Fruit fly (Drosophila melanogaster) whole organism, embryonic: Measurements from ENCODE around the gene Karybeta3.

ENCODE experiments used
- Blimp-1 ChIP-seq: fragments of 200-800 bp; sonication (Bioruptor generic); optimal IDR thresholded peaks from 3 replicates; lab custom pipeline; 2018; ENCODE audit warnings: missing biosample characterization, missing genetic modification characterization, mild to moderate bottlenecking, moderate library complexity, missing genetic modification reagents
- CG10959 ChIP-seq: fragments of 200-800 bp; sonication (Bioruptor generic); IDR thresholded peaks from 2 replicates; pipeline ENCODE4 v1.3.6; 2022; ENCODE audit warnings: missing biosample characterization, missing genetic modification characterization
- CG11695 ChIP-seq: fragments of 200-800 bp; sonication (Bioruptor generic); IDR thresholded peaks from 3 replicates; pipeline ENCODE4 v1.3.6; 2022; ENCODE audit warnings: missing biosample characterization, missing genetic modification characterization
- CG12071 ChIP-seq: fragments of 200-800 bp; sonication (Bioruptor generic); optimal IDR thresholded peaks from 3 replicates; lab custom pipeline; 2018; ENCODE audit warnings: missing biosample characterization, mild to moderate bottlenecking, missing genetic modification characterization
- CG1529 ChIP-seq: fragments of 200-800 bp; sonication (Bioruptor generic); optimal IDR thresholded peaks from 3 replicates; lab custom pipeline; 2018; ENCODE audit warnings: missing biosample characterization, missing genetic modification characterization
- CG16813 ChIP-seq: fragments of 200-800 bp; sonication (Bioruptor generic); IDR thresholded peaks from 3 replicates; pipeline ENCODE4 v1.3.6; 2022; ENCODE audit warnings: missing biosample characterization, missing genetic modification characterization; ENCODE audit not compliant: partially characterized antibody
- CG17359 ChIP-seq: fragments of 200-800 bp; sonication (Bioruptor generic); optimal IDR thresholded peaks from 3 replicates; lab custom pipeline; 2018; ENCODE audit warnings: missing biosample characterization, mild to moderate bottlenecking, missing genetic modification characterization, moderate library complexity
- CG30403 ChIP-seq: fragments of 200-800 bp; sonication (Bioruptor generic); optimal IDR thresholded peaks from 3 replicates; lab custom pipeline; 2016; ENCODE audit warnings: missing biosample characterization, missing genetic modification characterization
- CG31224 ChIP-seq: fragments of 200-800 bp; sonication (Bioruptor generic); IDR thresholded peaks from 2 replicates; pipeline ENCODE4 v1.3.6; 2022; ENCODE audit warnings: missing biosample characterization, missing genetic modification characterization
- CG32772 ChIP-seq: fragments of 200-800 bp; sonication (Bioruptor generic); IDR thresholded peaks from 2 replicates; pipeline ENCODE4 v1.3.6; 2022; ENCODE audit warnings: missing biosample characterization, missing genetic modification characterization
- CG33213 ChIP-seq: fragments of 200-800 bp; sonication (Bioruptor generic); optimal IDR thresholded peaks from 3 replicates; lab custom pipeline; 2016; ENCODE audit warnings: missing biosample characterization, missing genetic modification characterization
- CG4328 ChIP-seq: fragments of 200-800 bp; sonication (Bioruptor generic); optimal IDR thresholded peaks from 3 replicates; lab custom pipeline; 2017; ENCODE audit warnings: missing biosample characterization, missing genetic modification reagents, missing genetic modification characterization
- CG4854 ChIP-seq: fragments of 200-800 bp; sonication (Bioruptor generic); optimal IDR thresholded peaks from 2 replicates; lab custom pipeline; 2016; ENCODE audit warnings: missing biosample characterization, missing genetic modification characterization, inconsistent platforms
- CG5245 ChIP-seq: fragments of 200-800 bp; sonication (Bioruptor generic); optimal IDR thresholded peaks from 3 replicates; lab custom pipeline; 2016; ENCODE audit warnings: missing biosample characterization, missing genetic modification characterization
- CG6175 ChIP-seq: fragments of 200-800 bp; sonication (Bioruptor generic); IDR thresholded peaks from 3 replicates; pipeline ENCODE4 v1.3.6; 2022; ENCODE audit warnings: missing biosample characterization, missing genetic modification characterization
- CG6683 ChIP-seq: fragments of 200-800 bp; sonication (Bioruptor generic); optimal IDR thresholded peaks from 2 replicates; lab custom pipeline; 2017; ENCODE audit warnings: missing biosample characterization, mild to moderate bottlenecking, missing genetic modification characterization, missing genetic modification reagents
- CG7271 ChIP-seq: fragments of 200-800 bp; sonication (Bioruptor generic); optimal IDR thresholded peaks from 2 replicates; lab custom pipeline; 2018; ENCODE audit warnings: missing biosample characterization, mild to moderate bottlenecking, missing genetic modification characterization, moderate library complexity
- CG7928 ChIP-seq: fragments of 200-800 bp; sonication (Bioruptor generic); optimal IDR thresholded peaks from 2 replicates; lab custom pipeline; 2017; ENCODE audit warnings: missing biosample characterization, mild to moderate bottlenecking, missing genetic modification characterization
- CG8281 ChIP-seq: fragments of 200-800 bp; sonication (Bioruptor generic); optimal IDR thresholded peaks from 2 replicates; lab custom pipeline; 2018; ENCODE audit warnings: missing biosample characterization, mild to moderate bottlenecking, missing genetic modification characterization, moderate library complexity
- CG8388 ChIP-seq: fragments of 200-800 bp; sonication (Bioruptor generic); optimal IDR thresholded peaks from 2 replicates; lab custom pipeline; 2019; ENCODE audit warnings: missing biosample characterization, mild to moderate bottlenecking, missing genetic modification characterization, moderate library complexity
- Eip74EF ChIP-seq, 2 experiments: fragments of 200-800 bp in 1 of 2; fragments of >200 bp in 1 of 2; sonication (Bioruptor generic) in 1 of 2; optimal IDR thresholded peaks; 2 replicates each; lab custom pipeline; 2017 to 2019; ENCODE audit warnings: missing biosample characterization in 2 of 2, missing genetic modification characterization in 2 of 2, mild to moderate bottlenecking in 1 of 2, moderate library complexity in 1 of 2
- Fer2 ChIP-seq: fragments of 200-800 bp; sonication (Bioruptor generic); optimal IDR thresholded peaks from 2 replicates; lab custom pipeline; 2018; ENCODE audit warnings: missing biosample characterization, mild to moderate bottlenecking, missing genetic modification characterization, moderate library complexity
- Hr78 ChIP-seq, 2 experiments: fragments of 200-800 bp in 1 of 2; fragments of >200 bp in 1 of 2; sonication (Bioruptor generic) in 1 of 2; optimal IDR thresholded peaks; 2 replicates each; lab custom pipeline; 2017 to 2019; ENCODE audit warnings: missing biosample characterization in 2 of 2, missing genetic modification characterization in 2 of 2, mild to moderate bottlenecking in 1 of 2, moderate library complexity in 1 of 2
- Lim3 ChIP-seq: fragments of 200-800 bp; sonication (Bioruptor generic); IDR thresholded peaks from 2 replicates; pipeline ENCODE4 v1.3.6; 2022; ENCODE audit warnings: missing biosample characterization, missing genetic modification characterization
- Med ChIP-seq: fragments of 200-800 bp; sonication (Bioruptor generic); peaks from one replicate; lab custom pipeline; 2016; ENCODE audit warnings: missing biosample characterization, missing genetic modification characterization, mild to moderate bottlenecking, inconsistent platforms, moderate library complexity
- Mes4 ChIP-seq: fragments of 200-800 bp; sonication (Bioruptor generic); optimal IDR thresholded peaks from 2 replicates; lab custom pipeline; 2016; ENCODE audit warnings: missing biosample characterization, missing genetic modification characterization
- Ptx1 ChIP-seq: fragments of 200-800 bp; sonication (Bioruptor generic); IDR thresholded peaks from 2 replicates; pipeline ENCODE4 v1.3.6; 2022; ENCODE audit warnings: missing biosample characterization, missing genetic modification characterization
- Rx ChIP-seq: fragments of 200-800 bp; sonication (Bioruptor generic); IDR thresholded peaks from 2 replicates; pipeline ENCODE4 v1.3.6; 2022; ENCODE audit warnings: missing biosample characterization, missing genetic modification characterization
- Side ChIP-seq: fragments of 200-800 bp; sonication (Bioruptor generic); optimal IDR thresholded peaks from 2 replicates; lab custom pipeline; 2016; ENCODE audit warnings: missing biosample characterization, missing genetic modification characterization
- Vsx1 ChIP-seq: fragments of 200-800 bp; sonication (Bioruptor generic); optimal IDR thresholded peaks from 2 replicates; lab custom pipeline; 2017; ENCODE audit warnings: missing biosample characterization, mild to moderate bottlenecking, missing genetic modification characterization, missing genetic modification reagents
- bbx ChIP-seq: fragments of 200-800 bp; sonication (Bioruptor generic); IDR thresholded peaks from 2 replicates; pipeline ENCODE4 v1.3.6; 2022; ENCODE audit warnings: missing biosample characterization, missing genetic modification characterization; ENCODE audit not compliant: partially characterized antibody
- dati ChIP-seq: fragments of 200-800 bp; sonication (Bioruptor generic); IDR thresholded peaks from 2 replicates; pipeline ENCODE4 v1.3.6; 2022; ENCODE audit warnings: missing biosample characterization, missing genetic modification characterization
- fd64A ChIP-seq: fragments of 200-800 bp; sonication (Bioruptor generic); optimal IDR thresholded peaks from 3 replicates; lab custom pipeline; 2018; ENCODE audit warnings: missing biosample characterization, mild to moderate bottlenecking, missing genetic modification characterization
- grau ChIP-seq: fragments of 200-800 bp; optimal IDR thresholded peaks from 3 replicates; lab custom pipeline; 2019; ENCODE audit warnings: missing biosample characterization, mild to moderate bottlenecking, missing genetic modification characterization, moderate library complexity
- gsb ChIP-seq: fragments of 200-800 bp; sonication (Bioruptor generic); IDR thresholded peaks from 2 replicates; pipeline ENCODE4 v1.3.6; 2022; ENCODE audit warnings: missing biosample characterization, missing genetic modification characterization
- hbn ChIP-seq: fragments of 200-800 bp; sonication (Bioruptor generic); IDR thresholded peaks from 2 replicates; pipeline ENCODE4 v1.3.6; 2022; ENCODE audit warnings: missing biosample characterization, missing genetic modification characterization; ENCODE audit not compliant: partially characterized antibody
- hkb ChIP-seq, 2 experiments: fragments of 200-800 bp in 1 of 2; fragments of >200 bp in 1 of 2; sonication (Bioruptor generic) in 1 of 2; IDR thresholded peaks in 1 of 2; optimal IDR thresholded peaks in 1 of 2; 2 replicates each; pipeline versions ENCODE4 v1.3.6 to Lab custom; 2017 to 2022; ENCODE audit warnings: missing biosample characterization in 1 of 2, missing genetic modification characterization in 1 of 2
- ken ChIP-seq: fragments of 200-800 bp; sonication (Bioruptor generic); IDR thresholded peaks from 3 replicates; pipeline ENCODE4 v1.3.6; 2022; ENCODE audit warnings: missing biosample characterization, missing genetic modification characterization
- lilli ChIP-seq: fragments of 200-800 bp; sonication (Bioruptor generic); optimal IDR thresholded peaks from 3 replicates; lab custom pipeline; 2016; ENCODE audit warnings: missing biosample characterization, missing genetic modification characterization
- lmd ChIP-seq: fragments of 200-800 bp; sonication (Bioruptor generic); IDR thresholded peaks from 2 replicates; pipeline ENCODE4 v1.3.6; 2022; ENCODE audit warnings: missing biosample characterization, missing genetic modification characterization
- mirr ChIP-seq: fragments of 200-800 bp; sonication (Bioruptor generic); optimal IDR thresholded peaks from 3 replicates; lab custom pipeline; 2018; ENCODE audit warnings: missing biosample characterization, mild to moderate bottlenecking, missing genetic modification characterization
- pan ChIP-seq, 4 experiments: fragments of >200 bp in 3 of 4; fragments of 200-800 bp in 1 of 4; sonication (Bioruptor generic) in 1 of 4; optimal IDR thresholded peaks in 3 of 4; IDR thresholded peaks in 1 of 4; 2 replicates each; pipeline versions ENCODE4 v1.3.6 to Lab custom; 2017 to 2022; ENCODE audit warnings: missing biosample characterization in 2 of 4, missing genetic modification characterization in 2 of 4, mixed read lengths in 1 of 4
- shn ChIP-seq: fragments of 200-800 bp; sonication (Bioruptor generic); optimal IDR thresholded peaks from 3 replicates; lab custom pipeline; 2016; ENCODE audit warnings: missing biosample characterization, missing genetic modification characterization
- slou ChIP-seq: fragments of 200-800 bp; sonication (Bioruptor generic); optimal IDR thresholded peaks from 3 replicates; lab custom pipeline; 2016; ENCODE audit warnings: missing biosample characterization, missing genetic modification characterization
- stc ChIP-seq: fragments of 200-800 bp; sonication (Bioruptor generic); IDR thresholded peaks from 2 replicates; pipeline ENCODE4 v1.3.6; 2022; ENCODE audit warnings: missing biosample characterization, missing genetic modification characterization
- tin ChIP-seq: fragments of 200-800 bp; sonication (Bioruptor generic); optimal IDR thresholded peaks from 3 replicates; lab custom pipeline; 2016; ENCODE audit warnings: missing biosample characterization, missing genetic modification characterization
- unpg ChIP-seq: fragments of 200-800 bp; sonication (Bioruptor generic); optimal IDR thresholded peaks from 3 replicates; lab custom pipeline; 2018; ENCODE audit warnings: missing biosample characterization, mild to moderate bottlenecking, missing genetic modification characterization, moderate library complexity
- wek ChIP-seq: fragments of 200-800 bp; sonication (Bioruptor generic); optimal IDR thresholded peaks from 3 replicates; lab custom pipeline; 2018; ENCODE audit warnings: missing biosample characterization, mild to moderate bottlenecking, missing genetic modification characterization, moderate library complexity

Karybeta3 gene

DNA sequence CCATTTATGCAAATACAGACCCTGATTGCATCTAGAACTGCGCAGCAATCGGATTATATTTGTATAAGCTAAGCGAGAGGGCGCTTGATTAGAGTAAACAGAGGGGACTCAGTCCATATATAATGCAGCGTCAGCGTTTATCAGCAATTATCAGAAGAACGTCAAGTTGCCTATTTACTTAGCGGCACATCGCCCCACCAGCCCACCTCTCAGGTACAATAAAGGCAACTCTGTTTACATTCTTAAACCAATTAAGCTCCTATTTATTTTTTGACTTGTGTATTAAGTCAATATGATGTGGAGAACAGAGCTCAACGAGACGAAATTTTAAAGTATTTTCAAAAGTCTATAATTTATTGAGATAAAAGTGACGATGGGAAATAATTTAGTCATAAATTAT, 16.0 kb downstream of the Karybeta3 start (continued):
- no peak for TF ChIP-seq CG16813
- peak; percentile 74 for TF ChIP-seq CG33213
- no peak for TF ChIP-seq Eip74EF (GFP tag; optimal IDR thresholded peaks at IDR 0.05; lab: Kevin White, UChicago)
- peak; percentile 74 for TF ChIP-seq CG7271 (tag; lab: Kevin White, UChicago)
- peak; percentile 98 for TF ChIP-seq Vsx1 (GFP tag; lab: Kevin White, UChicago)
- peak; percentile 66 for TF ChIP-seq stc (GFP tag; lab: Robert Waterston, UW)
- TF ChIP-seq dati = 0 out of 2 replicates have a peak, but pooled peaks have one; percentile 42
- TF ChIP-seq CG17359 (tag; lab: Kevin White, UChicago) = peak; percentile 93
- TF ChIP-seq CG5245 = peak; percentile 73
- peak; percentile 74 for TF ChIP-seq CG10959 (GFP tag; lab: Robert Waterston, UW)
- TF ChIP-seq Ptx1 (GFP tag; lab: Robert Waterston, UW) = peak; percentile 50
- TF ChIP-seq CG30403 (GFP tag; lab: Kevin White, UChicago) = peak; percentile 40
- TF ChIP-seq Lim3 (GFP tag; lab: Robert Waterston, UW) = no peak
- TF ChIP-seq unpg (GFP tag; lab: Kevin White, UChicago) = peak; percentile 78
- TF ChIP-seq bbx (GFP tag; lab: Robert Waterston, UW) = no peak
- peak; percentile 85 for TF ChIP-seq CG11695 (GFP tag; lab: Robert Waterston, UW)
- TF ChIP-seq CG6175 (GFP tag; lab: Robert Waterston, UW) = peak; percentile 66; the same call in 2 of the 3 replicates
- TF ChIP-seq Blimp-1 = peak; percentile 93
- TF ChIP-seq lilli = no peak
- TF ChIP-seq wek = peak; percentile 88
- TF ChIP-seq CG4328 (GFP tag; lab: Kevin White, UChicago) = peak; percentile 74
- peak; percentile 45; the same call in 1 of the 2 replicates for TF ChIP-seq CG32772 (GFP tag; lab: Robert Waterston, UW)
- peak; percentile 61 for TF ChIP-seq gsb (GFP tag; lab: Robert Waterston, UW)
- no peak for TF ChIP-seq hkb (optimal IDR thresholded peaks at IDR 0.05; lab: Kevin White, UChicago)
- peak; percentile 90 for TF ChIP-seq hkb (GFP tag; IDR thresholded peaks at IDR 0.05; lab: Robert Waterston, UW)
- TF ChIP-seq shn (GFP tag; lab: Kevin White, UChicago) = no peak
- peak in 1 of 2 experiments; percentile 5 for TF ChIP-seq Hr78 (GFP tag; optimal IDR thresholded peaks at IDR 0.05; lab: Kevin White, UChicago)
- peak; percentile 64 for TF ChIP-seq tin (GFP tag; lab: Kevin White, UChicago)
- no peak for TF ChIP-seq Mes4 (GFP tag; lab: Kevin White, UChicago)
- no peak for TF ChIP-seq pan (optimal IDR thresholded peaks at IDR 0.05; lab: Kevin White, UChicago)
- TF ChIP-seq pan (GFP tag; optimal IDR thresholded peaks at IDR 0.05 in 1 of 2, IDR thresholded peaks at IDR 0.05 in 1 of 2) = peak in 1 of 2 experiments; percentile 68
- TF ChIP-seq CG8281 (tag; lab: Kevin White, UChicago) = peak; percentile 71
- TF ChIP-seq ken (GFP tag; lab: Robert Waterston, UW) = 0 out of 3 replicates have a peak, but pooled peaks have one; percentile 10
- TF ChIP-seq lmd = peak; percentile 24; the same call in 1 of the 2 replicates
- peak; percentile 50 for TF ChIP-seq CG7928
- TF ChIP-seq grau = no peak
- peak; percentile 81 for TF ChIP-seq slou
- TF ChIP-seq hbn (GFP tag; lab: Robert Waterston, UW) = no peak
- TF ChIP-seq Side (GFP tag; lab: Kevin White, UChicago) = peak; percentile 85
- TF ChIP-seq CG4854 = peak; percentile 91
- peak; percentile 90 for TF ChIP-seq CG12071 (GFP tag; lab: Kevin White, UChicago)
- TF ChIP-seq CG6683 (GFP tag; lab: Kevin White, UChicago) = peak; percentile 80
- peak; percentile 59 for TF ChIP-seq mirr (GFP tag; lab: Kevin White, UChicago)
- peak; percentile 52 for TF ChIP-seq CG8388 (GFP tag; lab: Kevin White, UChicago)
- TF ChIP-seq fd64A (GFP tag; lab: Kevin White, UChicago) = peak; percentile 98
- peak; percentile 43; the same call in 1 of the 2 replicates for TF ChIP-seq Rx
- TF ChIP-seq CG1529 = peak; percentile 63
- peak; percentile 41; the same call in 1 of the 2 replicates for TF ChIP-seq CG31224 (GFP tag; lab: Robert Waterston, UW)
- TF ChIP-seq Fer2 (tag; lab: Kevin White, UChicago) = peak; percentile 83
- peak; percentile 50 for TF ChIP-seq Med (GFP tag; lab: Kevin White, UChicago)
